Worm (Caenorhabditis elegans): Measurements from ENCODE around the gene M02E1.1.
"Not testable (repeated sequence)": the region's sequence is repeated elsewhere in the genome, so short reads cannot be mapped to it uniquely, and the experiment has no call there.

Gene M02E1.1

DNA sequence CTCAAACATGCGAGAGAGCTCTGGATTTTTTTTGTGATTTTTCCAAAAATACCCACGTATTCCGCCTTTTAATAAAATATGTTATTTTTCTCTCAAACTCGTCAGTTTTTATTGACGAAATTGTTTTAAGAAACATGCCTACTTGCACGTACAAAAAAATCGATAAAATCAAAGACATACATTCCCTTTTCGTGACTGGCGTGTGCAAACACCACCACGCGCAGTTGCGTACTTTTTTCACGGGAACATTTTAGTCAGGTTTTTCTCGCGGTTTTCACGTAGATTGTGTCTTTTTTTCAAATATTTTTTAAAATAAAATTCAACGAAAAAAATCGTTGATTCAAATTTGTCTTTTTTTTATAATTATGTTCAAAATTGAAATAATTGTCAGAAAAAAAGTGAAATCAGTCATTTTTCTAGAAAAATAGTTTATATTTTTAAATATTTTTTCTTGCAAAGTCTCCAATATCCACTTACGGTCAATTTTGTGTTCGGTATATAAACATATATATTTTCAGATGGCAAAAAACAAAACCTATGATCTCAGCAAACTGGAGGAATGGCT is at the start of gene M02E1.1:
TSS of gene M02E1.1 (plus strand) at position 515 of the 565 bp plus-strand sequence.
- TF ChIP-seq ref-1 (GFP tag; conservative IDR thresholded peaks at IDR 0.05) (no peak), cog-1 (tag; optimal IDR thresholded peaks at IDR 0.05) (peak; percentile 15), T22C8.4 (GFP tag; IDR thresholded peaks at IDR 0.05) (peak; percentile 88), flt-1 (GFP tag; IDR thresholded peaks at IDR 0.05) (no peak)

DNA sequence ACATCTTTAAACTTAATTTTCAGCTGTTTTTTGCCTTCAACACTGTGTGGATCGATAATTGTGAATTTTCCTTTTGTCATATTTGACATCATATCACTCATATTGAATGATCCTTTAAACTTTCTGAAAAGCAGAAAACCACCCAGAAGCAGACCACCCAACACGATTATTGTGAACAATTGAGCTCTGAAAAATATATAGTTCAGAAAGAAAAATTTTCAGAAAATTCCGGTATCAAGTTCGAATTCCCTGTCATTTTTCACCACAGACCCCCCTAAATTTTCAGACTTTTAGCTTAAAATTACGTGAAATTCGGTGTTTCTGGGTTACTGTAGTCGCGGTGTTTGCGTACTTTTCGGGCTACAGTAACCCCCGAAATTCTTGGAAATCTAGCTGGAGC is 39.8 kb upstream of the M02E1.1 start, which contains the start of gene Y47C4A.1:
TSS of gene Y47C4A.1 (minus strand) at position 101 of the 400 bp plus-strand sequence.
- not testable (repeated sequence) for TF ChIP-seq klf-2 (GFP tag; conservative IDR thresholded peaks at IDR 0.05); cog-1 (tag; optimal IDR thresholded peaks at IDR 0.05); ztf-29 (GFP tag; IDR thresholded peaks at IDR 0.05)

DNA sequence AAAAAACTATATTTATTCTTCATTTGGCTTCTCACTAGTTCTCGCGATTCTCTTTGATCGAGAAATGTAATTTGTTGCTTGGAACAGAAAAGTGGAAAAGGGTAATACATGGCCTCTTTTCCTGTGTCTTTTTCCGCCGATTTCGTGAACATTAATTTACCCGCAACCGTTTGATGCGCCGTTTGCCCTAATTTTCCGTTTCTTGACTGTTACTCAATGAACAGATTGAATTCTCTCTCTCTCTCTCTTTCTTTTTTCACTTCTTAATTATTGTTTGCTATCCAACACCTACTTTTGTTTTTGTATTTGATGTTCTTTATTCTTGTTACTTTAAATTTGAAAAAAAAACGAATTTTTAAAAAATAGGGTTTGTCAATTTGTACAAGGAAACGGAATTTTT is 30.2 kb upstream of the M02E1.1 start:
- TF ChIP-seq ztf-23 (GFP tag; IDR thresholded peaks at IDR 0.05), result no peak
- TF ChIP-seq tab-1 (GFP tag; IDR thresholded peaks at IDR 0.05), result no peak
- TF ChIP-seq ztf-29 (GFP tag; IDR thresholded peaks at IDR 0.05), result no peak
- no peak for TF ChIP-seq ref-1 (GFP tag; conservative IDR thresholded peaks at IDR 0.05)
- TF ChIP-seq med-1 (GFP tag; optimal IDR thresholded peaks at IDR 0.05; ENCODE audit: insufficient read depth), result no peak
- no peak for TF ChIP-seq klf-2 (GFP tag; conservative IDR thresholded peaks at IDR 0.05)
- no peak for TF ChIP-seq T22C8.4 (GFP tag; IDR thresholded peaks at IDR 0.05)
- TF ChIP-seq cog-1 (tag; optimal IDR thresholded peaks at IDR 0.05), result no peak
- TF ChIP-seq flt-1 (GFP tag; IDR thresholded peaks at IDR 0.05), result no peak

DNA sequence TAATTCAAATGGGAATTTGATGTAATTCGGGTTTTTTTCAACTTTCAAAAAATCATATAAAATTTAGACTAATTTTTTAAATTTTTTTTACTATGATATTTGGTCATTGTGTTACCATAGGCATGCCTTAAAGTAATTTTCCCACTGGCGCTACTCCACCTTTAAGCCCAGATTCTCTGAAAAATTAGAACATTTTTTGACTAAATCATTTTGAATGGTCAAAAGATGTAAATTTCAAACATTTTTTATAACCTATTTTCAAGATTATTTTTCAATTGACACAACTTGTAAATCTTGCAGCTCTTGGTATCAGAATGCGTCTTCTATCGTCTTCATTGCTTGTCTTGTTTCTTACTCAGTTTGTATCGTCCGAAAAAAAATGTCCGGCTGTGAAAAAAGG is 29.0 kb upstream of the M02E1.1 start, which contains the start of gene R57.2:
TSS of gene R57.2 (plus strand) at position 301 of the 400 bp plus-strand sequence.
- TF ChIP-seq ref-1 (GFP tag; conservative IDR thresholded peaks at IDR 0.05), result no peak
- no peak for TF ChIP-seq med-1 (GFP tag; optimal IDR thresholded peaks at IDR 0.05; ENCODE audit: insufficient read depth)
- TF ChIP-seq tab-1 (GFP tag; IDR thresholded peaks at IDR 0.05), result no peak
- TF ChIP-seq ztf-23 (GFP tag; IDR thresholded peaks at IDR 0.05), result no peak
- no peak for TF ChIP-seq klf-2 (GFP tag; conservative IDR thresholded peaks at IDR 0.05)
- no peak for TF ChIP-seq T22C8.4 (GFP tag; IDR thresholded peaks at IDR 0.05)

DNA sequence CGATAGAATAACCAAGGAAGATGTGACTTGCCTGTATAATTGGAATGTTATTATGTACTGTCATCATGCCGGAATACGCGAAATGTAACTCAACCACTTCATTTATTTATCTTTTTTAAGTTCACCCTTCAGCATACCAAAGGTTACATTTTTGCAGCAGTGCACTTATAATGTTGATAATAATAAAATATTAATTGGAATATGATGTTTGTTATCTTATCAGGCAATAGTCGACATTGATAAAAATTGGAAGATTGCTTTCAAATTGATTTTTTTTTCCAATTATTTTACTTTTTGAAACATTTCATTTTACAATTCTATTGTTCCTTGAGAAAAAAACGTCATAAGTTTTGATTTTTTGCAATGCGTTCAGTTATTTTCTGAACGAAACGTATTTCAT is 26.8 kb upstream of the M02E1.1 start:
- no peak for TF ChIP-seq klf-2 (GFP tag; conservative IDR thresholded peaks at IDR 0.05)
- TF ChIP-seq ztf-29 (GFP tag; IDR thresholded peaks at IDR 0.05), result no peak
- no peak for TF ChIP-seq cog-1 (tag; optimal IDR thresholded peaks at IDR 0.05)
- no peak for TF ChIP-seq ztf-23 (GFP tag; IDR thresholded peaks at IDR 0.05)
- TF ChIP-seq T22C8.4 (GFP tag; IDR thresholded peaks at IDR 0.05), result no peak
- TF ChIP-seq med-1 (GFP tag; optimal IDR thresholded peaks at IDR 0.05; ENCODE audit: insufficient read depth), result no peak
- no peak for TF ChIP-seq flt-1 (GFP tag; IDR thresholded peaks at IDR 0.05)

DNA sequence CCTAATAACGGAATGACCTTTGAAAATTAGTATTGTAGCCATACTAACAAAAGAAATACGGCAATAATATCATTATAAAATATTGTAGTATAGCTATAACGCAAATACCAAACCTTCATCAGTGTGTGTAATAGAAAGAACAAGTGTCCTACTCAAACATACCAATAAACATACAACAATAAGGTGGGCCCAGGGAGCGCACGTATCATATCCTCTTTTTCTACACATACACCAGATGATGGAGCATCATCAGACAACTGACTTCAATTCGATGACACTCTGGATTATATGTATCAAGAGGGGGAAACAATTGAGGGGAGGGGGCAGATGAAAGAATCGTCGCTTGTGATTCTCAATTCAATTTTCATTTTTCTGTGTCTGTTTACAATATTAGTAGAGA is 25.7 kb upstream of the M02E1.1 start:
- no peak for TF ChIP-seq cog-1 (tag; optimal IDR thresholded peaks at IDR 0.05)
- no peak for TF ChIP-seq flt-1 (GFP tag; IDR thresholded peaks at IDR 0.05)
- TF ChIP-seq T22C8.4 (GFP tag; IDR thresholded peaks at IDR 0.05), result no peak
- no peak for TF ChIP-seq klf-2 (GFP tag; conservative IDR thresholded peaks at IDR 0.05)
- TF ChIP-seq tab-1 (GFP tag; IDR thresholded peaks at IDR 0.05), result no peak
- no peak for TF ChIP-seq ztf-29 (GFP tag; IDR thresholded peaks at IDR 0.05)
- TF ChIP-seq med-1 (GFP tag; optimal IDR thresholded peaks at IDR 0.05; ENCODE audit: insufficient read depth), result no peak
- no peak for TF ChIP-seq ztf-23 (GFP tag; IDR thresholded peaks at IDR 0.05)
- no peak for TF ChIP-seq ref-1 (GFP tag; conservative IDR thresholded peaks at IDR 0.05)

DNA sequence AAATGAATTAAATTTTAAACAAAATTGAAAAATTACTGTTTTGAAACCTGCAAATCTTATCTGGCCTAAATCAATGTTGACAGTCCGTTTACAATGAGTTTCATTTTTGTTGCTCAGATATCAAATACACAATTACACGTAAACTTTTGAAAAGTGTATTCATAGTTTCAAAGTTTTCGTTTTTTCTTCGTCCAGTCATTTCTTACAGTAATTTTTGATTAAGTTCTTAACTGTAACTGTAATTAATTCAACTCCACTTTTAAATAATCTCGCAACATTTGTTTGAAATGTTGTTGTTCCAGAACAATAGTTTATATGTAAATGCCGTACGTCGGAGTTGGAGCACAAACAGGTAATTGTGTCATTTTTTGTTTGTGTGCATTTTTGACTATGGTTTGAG is 24.4 kb upstream of the M02E1.1 start, which contains the start of gene gcp-2.1:
TSS of gene gcp-2.1 (plus strand) at position 301 of the 400 bp plus-strand sequence.
- no peak for TF ChIP-seq cog-1 (tag; optimal IDR thresholded peaks at IDR 0.05)
- TF ChIP-seq ref-1 (GFP tag; conservative IDR thresholded peaks at IDR 0.05), result no peak
- no peak for TF ChIP-seq tab-1 (GFP tag; IDR thresholded peaks at IDR 0.05)
- no peak for TF ChIP-seq med-1 (GFP tag; optimal IDR thresholded peaks at IDR 0.05; ENCODE audit: insufficient read depth)
- TF ChIP-seq ztf-29 (GFP tag; IDR thresholded peaks at IDR 0.05), result no peak
- TF ChIP-seq klf-2 (GFP tag; conservative IDR thresholded peaks at IDR 0.05), result no peak
- TF ChIP-seq ztf-23 (GFP tag; IDR thresholded peaks at IDR 0.05), result no peak
- TF ChIP-seq flt-1 (GFP tag; IDR thresholded peaks at IDR 0.05), result no peak
- TF ChIP-seq T22C8.4 (GFP tag; IDR thresholded peaks at IDR 0.05), result no peak

DNA sequence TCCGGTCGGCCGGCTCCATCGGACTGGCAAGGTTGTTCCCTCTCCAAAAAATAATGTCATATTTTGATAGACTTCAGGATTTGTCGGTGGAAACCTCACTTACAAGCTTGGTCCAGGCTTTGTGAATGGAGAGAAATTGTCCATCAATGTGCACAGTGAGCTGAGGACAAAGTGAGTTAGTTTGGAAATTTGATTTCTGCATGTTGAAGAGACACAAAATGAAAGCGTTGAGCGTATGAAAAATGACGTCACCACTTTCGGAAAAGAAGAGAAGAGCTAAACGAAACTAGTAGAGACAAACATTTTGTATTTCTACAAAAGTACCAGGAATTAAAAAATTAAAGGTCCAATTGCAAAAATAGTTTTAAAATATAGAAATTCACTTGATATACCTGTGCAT is 20.9 kb upstream of the M02E1.1 start:
- no peak for TF ChIP-seq ref-1 (GFP tag; conservative IDR thresholded peaks at IDR 0.05)
- TF ChIP-seq cog-1 (tag; optimal IDR thresholded peaks at IDR 0.05), result no peak
- TF ChIP-seq klf-2 (GFP tag; conservative IDR thresholded peaks at IDR 0.05), result no peak
- TF ChIP-seq T22C8.4 (GFP tag; IDR thresholded peaks at IDR 0.05), result no peak
- TF ChIP-seq flt-1 (GFP tag; IDR thresholded peaks at IDR 0.05), result no peak
- no peak for TF ChIP-seq ztf-29 (GFP tag; IDR thresholded peaks at IDR 0.05)
- no peak for TF ChIP-seq tab-1 (GFP tag; IDR thresholded peaks at IDR 0.05)
- TF ChIP-seq med-1 (GFP tag; optimal IDR thresholded peaks at IDR 0.05; ENCODE audit: insufficient read depth), result no peak

DNA sequence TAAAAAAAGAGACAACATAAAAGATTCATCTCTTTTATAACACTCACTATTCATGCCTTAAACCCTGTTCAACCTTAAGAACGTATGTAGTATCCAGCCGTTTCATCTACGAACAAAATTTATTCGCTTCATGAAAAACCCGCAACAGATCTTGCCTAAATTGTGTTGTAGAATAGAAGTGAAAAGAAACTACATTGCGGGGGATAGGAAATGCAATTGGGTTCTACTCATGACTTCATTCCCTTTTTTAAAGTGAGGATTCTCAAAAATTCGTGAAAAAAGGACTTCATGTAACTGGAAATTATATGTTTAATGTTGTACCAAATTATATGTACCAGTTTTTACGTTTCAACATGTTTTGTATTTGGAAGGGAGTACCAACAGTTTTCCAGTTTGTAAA is 16.8 kb upstream of the M02E1.1 start:
- TF ChIP-seq cog-1 (tag; optimal IDR thresholded peaks at IDR 0.05), result no peak
- no peak for TF ChIP-seq ztf-23 (GFP tag; IDR thresholded peaks at IDR 0.05)
- TF ChIP-seq flt-1 (GFP tag; IDR thresholded peaks at IDR 0.05), result no peak
- no peak for TF ChIP-seq ref-1 (GFP tag; conservative IDR thresholded peaks at IDR 0.05)
- no peak for TF ChIP-seq tab-1 (GFP tag; IDR thresholded peaks at IDR 0.05)
- TF ChIP-seq ztf-29 (GFP tag; IDR thresholded peaks at IDR 0.05), result no peak
- TF ChIP-seq klf-2 (GFP tag; conservative IDR thresholded peaks at IDR 0.05), result no peak
- TF ChIP-seq med-1 (GFP tag; optimal IDR thresholded peaks at IDR 0.05; ENCODE audit: insufficient read depth), result no peak
- TF ChIP-seq T22C8.4 (GFP tag; IDR thresholded peaks at IDR 0.05), result no peak

DNA sequence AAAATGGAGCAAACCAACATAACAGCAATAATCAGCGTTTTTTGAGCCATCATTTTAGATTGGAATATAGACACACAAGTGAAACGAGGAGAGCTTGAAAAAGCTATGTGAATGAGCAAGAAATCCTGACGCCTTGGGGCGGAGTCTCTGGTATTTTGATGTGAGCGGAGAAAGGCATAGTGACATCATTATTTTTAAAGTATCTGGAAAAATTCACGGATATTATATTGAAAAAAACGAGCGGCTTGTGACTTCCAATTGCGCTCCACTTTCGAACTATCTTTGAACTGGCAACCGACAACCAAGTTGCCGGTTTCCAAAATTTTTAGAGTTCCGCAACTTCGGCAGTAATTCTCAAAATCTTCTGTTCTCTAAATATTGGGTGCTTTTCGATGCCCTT is 14.7 kb upstream of the M02E1.1 start, which contains the start of gene nlp-64:
TSS of gene nlp-64 (minus strand) at position 101 of the 400 bp plus-strand sequence.
- TF ChIP-seq ref-1 (GFP tag; conservative IDR thresholded peaks at IDR 0.05) (no peak), ztf-23 (GFP tag; IDR thresholded peaks at IDR 0.05) (no peak), med-1 (GFP tag; optimal IDR thresholded peaks at IDR 0.05; ENCODE audit: insufficient read depth) (no peak)
